Fruit fly (Drosophila melanogaster) whole organism, wandering third instar larva: ENCODE results near the gene sit.

Source experiments
- Abd-B ChIP-seq: fragments of >200 bp; optimal IDR thresholded peaks from 2 replicates; lab custom pipeline; 2017; ENCODE audit warnings: missing biosample characterization, missing genetic modification characterization
- CG32264 ChIP-seq: fragments of 200-800 bp; sonication (Bioruptor generic); optimal IDR thresholded peaks from 2 replicates; lab custom pipeline; 2016; ENCODE audit warnings: missing biosample characterization, missing genetic modification characterization
- CG9705 ChIP-seq: fragments of 200-800 bp; sonication (Bioruptor generic); optimal IDR thresholded peaks from 2 replicates; lab custom pipeline; 2018; ENCODE audit warnings: missing biosample characterization, mild to moderate bottlenecking, missing genetic modification characterization
- CrebA ChIP-seq: fragments of 200-800 bp; sonication (Bioruptor generic); optimal IDR thresholded peaks from 2 replicates; lab custom pipeline; 2016; ENCODE audit warnings: missing biosample characterization, mild to moderate bottlenecking, missing genetic modification characterization, borderline replicate concordance
- Dfd ChIP-seq: fragments of >200 bp; optimal IDR thresholded peaks from 2 replicates; lab custom pipeline; 2017; ENCODE audit warnings: missing biosample characterization, missing genetic modification characterization
- Dif ChIP-seq: fragments of 200-275, 200-300 bp; sonication (Bioruptor generic); optimal IDR thresholded peaks from 2 replicates; lab custom pipeline; 2018; ENCODE audit warnings: missing biosample characterization, missing genetic modification characterization; ENCODE audit not compliant: partially characterized antibody
- GATAd ChIP-seq: sonication (Bioruptor generic); optimal IDR thresholded peaks from 2 replicates; lab custom pipeline; 2016; ENCODE audit warnings: missing biosample characterization, missing genetic modification characterization
- HLH106 ChIP-seq: fragments of 200-800 bp; optimal IDR thresholded peaks from 3 replicates; lab custom pipeline; 2019; ENCODE audit warnings: missing biosample characterization, mild to moderate bottlenecking, missing genetic modification characterization, moderate library complexity
- Hnf4 ChIP-seq: fragments of 200-800 bp; sonication (Bioruptor generic); optimal IDR thresholded peaks from 2 replicates; lab custom pipeline; 2016; ENCODE audit warnings: missing biosample characterization, mild to moderate bottlenecking, missing genetic modification characterization
- Hr78 ChIP-seq: fragments of >200 bp; optimal IDR thresholded peaks from 2 replicates; lab custom pipeline; 2017; ENCODE audit warnings: missing biosample characterization, missing genetic modification characterization
- Hr83 ChIP-seq: fragments of 200-300 bp; sonication (Bioruptor generic); optimal IDR thresholded peaks from 2 replicates; lab custom pipeline; 2016; ENCODE audit warnings: missing biosample characterization, mild to moderate bottlenecking, missing genetic modification characterization, moderate library complexity; ENCODE audit not compliant: poor library complexity, severe bottlenecking
- Jra ChIP-seq: sonication (Bioruptor generic); optimal IDR thresholded peaks from 2 replicates; lab custom pipeline; 2016; ENCODE audit warnings: missing biosample characterization, missing genetic modification characterization
- Mio ChIP-seq: sonication (Bioruptor generic); optimal IDR thresholded peaks from 2 replicates; lab custom pipeline; 2016; ENCODE audit warnings: missing biosample characterization, missing genetic modification characterization
- Myc ChIP-seq: fragments of >200 bp; optimal IDR thresholded peaks from 2 replicates; lab custom pipeline; 2017
- N ChIP-seq: fragments of >200 bp; optimal IDR thresholded peaks from 2 replicates; lab custom pipeline; 2018; ENCODE audit warnings: missing biosample characterization, missing external identifiers, missing genetic modification characterization
- OdsH ChIP-seq: fragments of 200-800 bp; sonication (Bioruptor generic); optimal IDR thresholded peaks from 2 replicates; lab custom pipeline; 2016; ENCODE audit warnings: missing biosample characterization, mild to moderate bottlenecking, missing genetic modification characterization
- Rel ChIP-seq, 2 experiments: fragments of 200-800 bp; sonication (Bioruptor generic) in 1 of 2; optimal IDR thresholded peaks; 2 replicates in 1 of 2; 3 replicates in 1 of 2; lab custom pipeline; 2016 to 2019; ENCODE audit warnings: mild to moderate bottlenecking in 2 of 2, missing biosample characterization in 2 of 2, missing genetic modification characterization in 2 of 2, moderate library complexity in 1 of 2
- Sp1 ChIP-seq: fragments of 200-800 bp; sonication (Bioruptor generic); optimal IDR thresholded peaks from 3 replicates; lab custom pipeline; 2019; ENCODE audit warnings: missing biosample characterization, mild to moderate bottlenecking, missing genetic modification characterization, moderate library complexity
- Vsx2 ChIP-seq: fragments of 200-300, 225-300 bp; sonication (Bioruptor generic); optimal IDR thresholded peaks from 2 replicates; lab custom pipeline; 2018; ENCODE audit warnings: missing biosample characterization, missing genetic modification characterization; ENCODE audit not compliant: partially characterized antibody
- br ChIP-seq: fragments of 200-800 bp; sonication (Bioruptor generic); optimal IDR thresholded peaks from 2 replicates; lab custom pipeline; 2016; ENCODE audit warnings: missing biosample characterization, missing genetic modification characterization
- brk ChIP-seq: fragments of 200-800 bp; sonication (Bioruptor generic); optimal IDR thresholded peaks from 2 replicates; lab custom pipeline; 2016; ENCODE audit warnings: missing biosample characterization, mild to moderate bottlenecking, missing genetic modification characterization
- dl ChIP-seq, 2 experiments: fragments of 175-275, 200-275 bp in 1 of 2; fragments of 200-275 bp in 1 of 2; sonication (Bioruptor generic); optimal IDR thresholded peaks; lab custom pipeline; 2018; ENCODE audit warnings: mild to moderate bottlenecking in 2 of 2, missing biosample characterization in 2 of 2, missing genetic modification characterization in 2 of 2, moderate library complexity in 2 of 2; ENCODE audit not compliant: partially characterized antibody in 2 of 2, insufficient read depth in 1 of 2
- dmrt93B ChIP-seq: fragments of 200-800 bp; sonication (Bioruptor generic); optimal IDR thresholded peaks from 2 replicates; lab custom pipeline; 2018; ENCODE audit warnings: missing biosample characterization, mild to moderate bottlenecking, missing genetic modification characterization
- dsf ChIP-seq: sonication (Bioruptor generic); optimal IDR thresholded peaks from 2 replicates; lab custom pipeline; 2016; ENCODE audit warnings: missing biosample characterization, missing genetic modification characterization, borderline replicate concordance
- ey ChIP-seq: fragments of 200-800 bp; sonication (Bioruptor generic); optimal IDR thresholded peaks from 2 replicates; lab custom pipeline; 2016; ENCODE audit warnings: missing biosample characterization, missing genetic modification characterization
- foxo ChIP-seq, 2 experiments: fragments of 200-800 bp; sonication (Bioruptor generic); optimal IDR thresholded peaks; 2 replicates in 1 of 2; 3 replicates in 1 of 2; lab custom pipeline; 2016 to 2017; ENCODE audit warnings: missing biosample characterization in 2 of 2, missing genetic modification characterization in 2 of 2
- fru ChIP-seq: fragments of 200-800 bp; sonication (Bioruptor generic); optimal IDR thresholded peaks from 3 replicates; lab custom pipeline; 2016; ENCODE audit warnings: missing biosample characterization, mild to moderate bottlenecking, missing genetic modification characterization
- h ChIP-seq: fragments of 200-800 bp; sonication (Bioruptor generic); optimal IDR thresholded peaks from 3 replicates; lab custom pipeline; 2016; ENCODE audit warnings: missing biosample characterization, mild to moderate bottlenecking, missing genetic modification characterization
- jim ChIP-seq: fragments of 175-275, 200-325 bp; sonication (Bioruptor generic); optimal IDR thresholded peaks from 2 replicates; lab custom pipeline; 2016; ENCODE audit warnings: missing biosample characterization, mild to moderate bottlenecking, missing genetic modification characterization
- lola ChIP-seq: fragments of >200 bp; optimal IDR thresholded peaks from 2 replicates; lab custom pipeline; 2017; ENCODE audit warnings: missing biosample characterization, missing genetic modification characterization
- pan ChIP-seq: fragments of >200 bp; optimal IDR thresholded peaks from 2 replicates; lab custom pipeline; 2017
- psq ChIP-seq: fragments of 200-800 bp; sonication (Bioruptor generic); optimal IDR thresholded peaks from 3 replicates; lab custom pipeline; 2017; ENCODE audit warnings: missing biosample characterization, mild to moderate bottlenecking, missing genetic modification characterization, moderate library complexity
- rgr ChIP-seq: fragments of 200-800 bp; sonication (Bioruptor generic); optimal IDR thresholded peaks from 3 replicates; lab custom pipeline; 2016; ENCODE audit warnings: missing biosample characterization, mild to moderate bottlenecking, missing genetic modification characterization
- sage ChIP-seq: fragments of 200-800 bp; sonication (Bioruptor generic); optimal IDR thresholded peaks from 2 replicates; lab custom pipeline; 2016; ENCODE audit warnings: missing biosample characterization, mild to moderate bottlenecking, missing genetic modification characterization
- sv ChIP-seq: fragments of 200-800 bp; sonication (Bioruptor generic); optimal IDR thresholded peaks from 3 replicates; lab custom pipeline; 2016; ENCODE audit warnings: missing biosample characterization, missing genetic modification characterization
- tai ChIP-seq: sonication (Bioruptor generic); optimal IDR thresholded peaks from 2 replicates; lab custom pipeline; 2016; ENCODE audit warnings: missing biosample characterization, missing genetic modification characterization
- usp ChIP-seq: fragments of >200 bp; optimal IDR thresholded peaks from 2 replicates; lab custom pipeline; 2017; ENCODE audit warnings: missing biosample characterization, missing genetic modification characterization
- woc ChIP-seq: sonication (Bioruptor generic); optimal IDR thresholded peaks from 2 replicates; lab custom pipeline; 2016; ENCODE audit warnings: missing biosample characterization, mild to moderate bottlenecking, missing genetic modification characterization

Gene sit

DNA sequence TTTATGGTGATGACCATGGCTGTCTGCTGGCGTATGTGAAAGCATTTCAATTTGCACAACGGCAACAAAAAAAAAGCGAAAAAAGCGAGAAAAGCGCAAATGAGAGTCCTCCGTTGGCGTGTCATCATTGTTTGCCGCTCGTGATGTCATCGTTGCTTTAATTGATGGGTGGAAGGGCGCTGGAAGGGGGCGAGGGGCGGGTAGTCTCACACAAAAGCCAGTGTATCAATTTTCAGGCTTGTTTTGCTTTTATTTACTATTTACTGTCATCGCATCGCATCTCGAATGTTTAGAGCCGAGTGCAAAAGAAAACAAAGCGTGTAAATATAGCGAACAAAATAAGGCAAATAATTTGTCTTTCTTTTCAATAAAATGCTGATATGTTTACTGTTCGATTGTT lies 26.9 kb upstream of the sit start:
- TF ChIP-seq dmrt93B = peak; percentile 13
- TF ChIP-seq ey = no peak
- TF ChIP-seq rgr = peak; percentile 29

DNA sequence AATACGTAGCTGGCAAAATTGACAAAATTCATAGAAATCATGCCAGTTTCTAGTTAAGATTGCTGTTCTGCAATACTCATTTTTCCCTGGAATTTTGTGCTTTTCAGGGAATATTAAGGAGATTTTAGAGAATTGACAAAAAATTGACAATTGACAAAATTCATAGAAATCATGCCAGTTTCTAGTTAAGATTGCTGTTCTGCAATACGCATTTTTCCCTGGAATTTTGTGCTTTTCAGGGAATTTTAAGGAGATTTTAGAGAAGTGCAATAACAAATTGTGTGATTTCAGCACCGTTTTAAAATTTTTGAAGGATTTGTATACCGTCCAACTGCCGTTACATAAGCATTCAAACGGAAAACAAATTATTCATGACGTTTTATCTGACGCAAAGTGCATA lies 26.4 kb upstream of the sit start:
- TF ChIP-seq dl (GFP tag; optimal IDR thresholded peaks at IDR 0.05; lab: Kevin White, UChicago; ENCODE audit: insufficient read depth in 1 of 2, partially characterized antibody in 2 of 2) = no peak
- TF ChIP-seq lola = no peak
- no peak for TF ChIP-seq GATAd
- no peak for TF ChIP-seq Dif (GFP tag; lab: Kevin White, UChicago)
- TF ChIP-seq Dfd = no peak
- no peak for TF ChIP-seq jim
- no peak for TF ChIP-seq CrebA (GFP tag; lab: Kevin White, UChicago)
- no peak for TF ChIP-seq pan (lab: Kevin White, UChicago)
- no peak for TF ChIP-seq tai (GFP tag; lab: Kevin White, UChicago)
- no peak for TF ChIP-seq Jra
- TF ChIP-seq sv (GFP tag; lab: Kevin White, UChicago) = no peak
- TF ChIP-seq, all 38 proteins: peak for 0

DNA sequence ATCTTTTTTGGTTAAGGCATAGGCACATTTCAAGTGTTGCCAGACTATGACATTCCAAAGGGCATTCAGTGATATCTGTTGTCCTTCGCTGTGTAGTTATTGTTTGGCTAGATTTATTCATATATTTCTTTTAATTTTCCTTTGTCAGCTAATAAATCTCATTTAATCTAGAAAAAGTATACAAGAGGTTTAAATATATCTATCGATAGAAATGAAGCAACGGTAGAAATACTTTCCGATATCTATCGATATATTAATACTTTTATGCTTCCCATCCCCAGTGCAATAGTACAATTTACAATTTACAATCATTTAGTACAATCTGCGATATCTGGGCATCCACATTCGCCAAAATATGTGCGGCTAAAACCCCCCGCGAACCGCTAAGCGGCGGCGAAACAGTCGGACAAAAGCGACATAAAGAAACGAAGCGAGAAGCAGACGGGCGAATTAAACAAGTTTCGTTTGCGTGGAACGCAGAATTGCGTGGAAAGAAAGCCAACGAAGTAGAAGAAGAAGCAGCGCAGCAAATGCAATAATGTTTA lies 25.1 kb upstream of the sit start, which contains the start of gene Efa6:
TSS of gene Efa6 (plus strand) at position 337 of the 545 bp plus-strand sequence.
- TF ChIP-seq Dif (GFP tag; lab: Kevin White, UChicago) (no peak), foxo (GFP tag; optimal IDR thresholded peaks at IDR 0.05; lab: Kevin White, UChicago) (peak in 1 of 2 experiments; percentile 32), N (GFP tag; lab: Kevin White, UChicago) (no peak), Sp1 (GFP tag; lab: Kevin White, UChicago) (peak; percentile 36), Hr78 (GFP tag; lab: Kevin White, UChicago) (no peak), tai (GFP tag; lab: Kevin White, UChicago) (no peak), woc (GFP tag; lab: Kevin White, UChicago) (no peak), dsf (GFP tag; lab: Kevin White, UChicago) (peak; percentile 27), ey (peak; percentile 3), jim (no peak), fru (GFP tag; lab: Kevin White, UChicago) (no peak), Vsx2 (GFP tag; lab: Kevin White, UChicago) (no peak), usp (GFP tag; lab: Kevin White, UChicago) (no peak), psq (peak; percentile 89), rgr (peak; percentile 52), brk (GFP tag; lab: Kevin White, UChicago) (no peak), br (GFP tag; lab: Kevin White, UChicago) (no peak), h (peak; percentile 74), CrebA (GFP tag; lab: Kevin White, UChicago) (no peak), OdsH (GFP tag; lab: Kevin White, UChicago) (peak; percentile 57), GATAd (peak; percentile 29), pan (lab: Kevin White, UChicago) (no peak), dmrt93B (no peak), CG32264 (GFP tag; lab: Kevin White, UChicago) (no peak), Rel (GFP tag; optimal IDR thresholded peaks at IDR 0.05; lab: Kevin White, UChicago) (no peak), Rel (tag; optimal IDR thresholded peaks at IDR 0.05; lab: Kevin White, UChicago) (peak; percentile 88), dl (GFP tag; optimal IDR thresholded peaks at IDR 0.05; lab: Kevin White, UChicago; ENCODE audit: insufficient read depth in 1 of 2, partially characterized antibody in 2 of 2) (no peak), Myc (peak; percentile 31), Hnf4 (GFP tag; lab: Kevin White, UChicago) (peak; percentile 43), Abd-B (no peak), sage (GFP tag; lab: Kevin White, UChicago) (no peak), sv (GFP tag; lab: Kevin White, UChicago) (peak; percentile 30), lola (no peak), Hr83 (GFP tag; lab: Kevin White, UChicago) (no peak), Jra (peak; percentile 63), CG9705 (GFP tag; lab: Kevin White, UChicago) (peak; percentile 12), Dfd (no peak), HLH106 (tag; lab: Kevin White, UChicago) (peak; percentile 31), Mio (GFP tag; lab: Kevin White, UChicago) (no peak)
